Fruit fly (Drosophila melanogaster): ENCODE results near the gene Scsalpha2.

Gene Scsalpha2

DNA sequence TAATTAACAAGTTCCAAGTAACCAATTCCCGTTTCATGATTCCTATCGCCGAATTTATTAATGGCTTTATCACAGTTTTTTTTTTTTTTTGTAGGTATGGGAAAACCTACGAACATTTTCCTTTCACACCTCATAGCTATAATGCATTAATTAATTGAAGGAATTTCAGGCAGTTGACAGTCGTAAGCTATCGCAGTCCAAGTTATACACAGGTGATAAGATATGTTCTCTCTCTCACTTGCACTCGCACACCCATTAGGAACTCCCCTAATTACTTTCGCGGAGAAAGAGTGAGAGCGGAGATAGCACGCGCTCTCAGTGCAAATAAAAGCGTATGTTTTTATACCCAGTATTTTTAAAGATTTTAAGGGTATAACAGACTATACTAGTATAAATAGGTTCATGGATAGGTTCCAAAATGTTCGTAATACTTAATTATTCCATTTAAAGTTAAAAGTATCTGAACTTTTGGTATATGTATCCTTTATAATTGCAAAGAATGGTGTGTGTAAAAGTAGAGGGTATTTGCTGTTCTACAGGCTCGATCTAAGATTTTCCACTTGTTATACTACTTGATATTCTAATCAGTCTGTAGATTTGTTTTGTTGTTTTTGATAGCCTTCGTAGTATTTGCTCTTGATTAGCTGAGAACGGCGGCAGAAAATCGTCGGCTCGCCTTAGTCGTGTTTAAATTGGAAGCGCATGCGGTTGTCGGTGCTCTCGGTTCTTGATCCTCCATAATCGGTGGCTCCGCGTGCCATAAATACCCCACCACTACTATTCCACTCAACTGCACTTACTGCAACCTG lies 2.3 kb downstream of the Scsalpha2 start, which contains the start of gene Dys (continued):
- TF ChIP-seq vnd (GFP tag; IDR thresholded peaks at IDR 0.05; ENCODE audit: partially characterized antibody) (no peak), slou (GFP tag; optimal IDR thresholded peaks at IDR 0.05) (peak; percentile 76), bab2 (GFP tag; optimal IDR thresholded peaks at IDR 0.05) (peak; percentile 86), HLH54F (GFP tag; optimal IDR thresholded peaks at IDR 0.05) (peak; percentile 77), CG4424 (GFP tag; optimal IDR thresholded peaks at IDR 0.05) (peak; percentile 86), gcm (GFP tag; optimal IDR thresholded peaks at IDR 0.05) (peak; percentile 80), tap (tag; optimal IDR thresholded peaks at IDR 0.05) (peak; percentile 89), klu (GFP tag; IDR thresholded peaks at IDR 0.05) (no peak), Ets65A (GFP tag) (peak; percentile 74), tna (GFP tag; IDR thresholded peaks at IDR 0.05; ENCODE audit: partially characterized antibody) (no peak), MTF-1 (GFP tag; optimal IDR thresholded peaks at IDR 0.05; ENCODE audit: borderline replicate concordance) (peak; percentile 50), HLHmδ (GFP tag; optimal IDR thresholded peaks at IDR 0.05) (peak; percentile 20), lmd (GFP tag; IDR thresholded peaks at IDR 0.05) (peak; percentile 88), Hr78 (GFP tag; optimal IDR thresholded peaks at IDR 0.05) (peak in 1 of 2 experiments; percentile 47), Oaz (GFP tag; IDR thresholded peaks at IDR 0.05) (peak; percentile 53; the same call in 1 of the 2 replicates), CG9727 (GFP tag; optimal IDR thresholded peaks at IDR 0.05) (peak; percentile 86), Bdp1 (GFP tag; optimal IDR thresholded peaks at IDR 0.05) (peak; percentile 62), so (GFP tag; IDR thresholded peaks at IDR 0.05) (no peak; the same call in 1 of the 3 replicates), ssp (GFP tag; IDR thresholded peaks at IDR 0.05) (no peak; the same call in none of the 2 replicates), en (GFP tag; optimal IDR thresholded peaks at IDR 0.05) (peak; percentile 55), insv (GFP tag; optimal IDR thresholded peaks at IDR 0.05) (no peak), esg (GFP tag; conservative IDR thresholded peaks at IDR 0.05) (peak; percentile 79), hb (GFP tag; IDR thresholded peaks at IDR 0.05; ENCODE audit: partially characterized antibody) (no peak), CG12391 (tag; optimal IDR thresholded peaks at IDR 0.05) (peak; percentile 87), fd96Cb (tag; optimal IDR thresholded peaks at IDR 0.05) (peak; percentile 89), Side (GFP tag; optimal IDR thresholded peaks at IDR 0.05) (peak; percentile 82), Max (GFP tag; optimal IDR thresholded peaks at IDR 0.05) (peak; percentile 65), Chrac-16 (GFP tag; optimal IDR thresholded peaks at IDR 0.05) (peak; percentile 82), CG10147 (GFP tag; optimal IDR thresholded peaks at IDR 0.05) (peak; percentile 75), CG3847 (GFP tag; IDR thresholded peaks at IDR 0.05) (no peak; the same call in 1 of the 2 replicates), sim (GFP tag; IDR thresholded peaks at IDR 0.05) (peak; percentile 53; the same call in 1 of the 2 replicates), CG11247 (GFP tag; IDR thresholded peaks at IDR 0.05) (no peak), Asciz (GFP tag; optimal IDR thresholded peaks at IDR 0.05) (peak; percentile 80), bcd (GFP tag; optimal IDR thresholded peaks at IDR 0.05) (peak; percentile 86), CG32772 (GFP tag; IDR thresholded peaks at IDR 0.05) (peak; percentile 88; the same call in 1 of the 2 replicates), CG11085 (GFP tag; IDR thresholded peaks at IDR 0.05) (no peak; the same call in none of the 2 replicates), CG4404 (GFP tag; IDR thresholded peaks at IDR 0.05) (peak; percentile 59), inv (GFP tag; IDR thresholded peaks at IDR 0.05; ENCODE audit: partially characterized antibody) (no peak), CG7556 (GFP tag; optimal IDR thresholded peaks at IDR 0.05) (peak; percentile 81), CoRest (tag; optimal IDR thresholded peaks at IDR 0.05) (peak; percentile 91), Scr (GFP tag; IDR thresholded peaks at IDR 0.05; ENCODE audit: partially characterized antibody) (no peak), Atf-2 (GFP tag; optimal IDR thresholded peaks at IDR 0.05) (peak; percentile 67), ato (GFP tag; IDR thresholded peaks at IDR 0.05; ENCODE audit: partially characterized antibody) (no peak), abd-A (tag; optimal IDR thresholded peaks at IDR 0.05) (no peak), lilli (GFP tag; optimal IDR thresholded peaks at IDR 0.05) (peak; percentile 91), Pdp1 (GFP tag; optimal IDR thresholded peaks at IDR 0.05) (peak; percentile 81 to 84), ERR (GFP tag; optimal IDR thresholded peaks at IDR 0.05) (peak; percentile 70)

Data from whole organism, embryonic.